Worm (Caenorhabditis elegans) whole organism, late embryonic: ENCODE results near the gene T03G11.10.

Source experiments
- K02D7.2 ChIP-seq: sonication (generic microtip); optimal IDR thresholded peaks from 2 replicates; lab custom pipeline; 2017; ENCODE audit warnings: mild to moderate bottlenecking, missing genetic modification characterization, missing compliant biosample characterization
- ama-1 ChIP-seq: fragments of 150-350 bp; optimal IDR thresholded peaks from 2 replicates; lab custom pipeline; 2014
- ceh-9 ChIP-seq: sonication (generic microtip); optimal IDR thresholded peaks from 2 replicates; lab custom pipeline; 2016; ENCODE audit warnings: mild to moderate bottlenecking, missing genetic modification characterization, inconsistent platforms, missing compliant biosample characterization
- elt-2 ChIP-seq: sonication (generic microtip); optimal IDR thresholded peaks from 2 replicates; lab custom pipeline; 2016; ENCODE audit warnings: missing genetic modification reagents, missing genetic modification characterization, missing compliant biosample characterization
- pha-4 ChIP-seq: fragments of 150-350 bp; optimal IDR thresholded peaks from 2 replicates; lab custom pipeline; 2018; ENCODE audit warnings: missing biosample characterization, missing genetic modification reagents, missing genetic modification characterization
- sox-2 ChIP-seq: fragments of 200-800 bp; sonication (Bioruptor generic); IDR thresholded peaks from 2 replicates; pipeline ENCODE4 v1.3.6; 2022; ENCODE audit warnings: missing genetic modification reagents, missing genetic modification characterization, missing compliant biosample characterization
- unc-42 ChIP-seq: sonication (generic microtip); optimal IDR thresholded peaks from 2 replicates; lab custom pipeline; 2016; ENCODE audit warnings: missing genotype, missing genetic modification characterization, missing compliant biosample characterization

- TF ChIP-seq ceh-9 (tag; lab: Kevin White, UChicago) (no peak), ama-1 (lab: Kevin White, UChicago) (no peak), unc-42 (no peak), pha-4 (no peak), K02D7.2 (tag; lab: Kevin White, UChicago) (no peak), sox-2 (GFP tag; lab: Robert Waterston, UW) (no peak), elt-2 (tag; lab: Kevin White, UChicago) (no peak)
These were observed 8.2 kb downstream of the T03G11.10 start, which contains the start of gene EGAP5.1 for ce11 chrX:5162755-5163154.
